Worm (Caenorhabditis elegans): ENCODE results near the gene F47B10.4.
A peak's percentile ranks its signal among the peaks of the same experiment; 100 is the strongest.

Gene F47B10.4

DNA sequence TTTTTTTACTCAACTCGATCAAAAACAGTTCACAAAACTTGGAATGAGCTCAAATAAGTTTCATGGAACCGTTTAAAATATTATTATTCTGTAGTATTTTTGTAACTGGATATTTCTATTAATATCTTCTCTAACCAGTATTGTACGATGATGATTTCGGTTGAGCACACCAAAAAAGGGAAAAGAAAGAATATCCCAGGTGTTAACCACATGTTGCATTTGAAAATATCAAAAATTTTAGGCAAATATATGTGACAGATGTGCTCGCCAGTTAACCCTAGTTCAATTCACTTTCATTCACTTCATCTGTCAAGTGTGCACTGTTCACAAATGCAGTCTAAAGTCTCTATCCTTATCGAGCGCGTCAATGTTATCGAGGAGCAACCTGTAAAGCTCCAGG, at the start of gene F47B10.4:
F47B10.4 (plus strand) TSS at position 301 of the 400 bp plus-strand sequence.
- TF ChIP-seq hnd-1 (tag; optimal IDR thresholded peaks at IDR 0.05) (no peak), F13C5.2 (tag; optimal IDR thresholded peaks at IDR 0.05) (no peak), aly-1 (tag; optimal IDR thresholded peaks at IDR 0.05) (no peak), tra-4 (tag; optimal IDR thresholded peaks at IDR 0.05) (no peak), B0310.2 (tag; optimal IDR thresholded peaks at IDR 0.05) (no peak), tbx-37 (GFP tag; conservative IDR thresholded peaks at IDR 0.05) (no peak), sea-1 (GFP tag; conservative IDR thresholded peaks at IDR 0.05) (no peak), pes-1 (GFP tag; IDR thresholded peaks at IDR 0.05) (no peak), hmbx-1 (tag; optimal IDR thresholded peaks at IDR 0.05) (no peak), ceh-36 (tag; optimal IDR thresholded peaks at IDR 0.05) (no peak), flt-1 (GFP tag; IDR thresholded peaks at IDR 0.05) (no peak), ets-7 (tag; optimal IDR thresholded peaks at IDR 0.05) (no peak), scrt-1 (GFP tag; IDR thresholded peaks at IDR 0.05) (no peak)

DNA sequence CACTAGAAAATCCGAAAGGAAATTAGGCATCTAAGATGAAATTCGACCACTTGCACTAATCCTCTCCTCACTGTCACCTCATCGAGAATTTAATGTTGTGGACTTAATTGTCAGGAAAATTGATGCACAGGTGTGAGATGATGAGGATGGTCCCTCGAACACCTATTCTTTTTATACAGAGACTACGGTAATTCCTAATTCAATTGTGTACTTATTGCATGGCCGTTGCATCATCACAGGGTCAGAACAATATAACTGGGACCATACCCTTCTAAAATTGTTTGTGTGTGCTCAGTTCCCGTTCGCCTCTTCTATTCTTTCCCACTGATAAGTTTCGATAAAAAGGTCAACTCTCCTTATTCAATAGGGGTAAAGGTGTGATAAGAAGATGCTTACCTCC, 46.9 kb upstream of the F47B10.4 start:
- TF ChIP-seq B0310.2 (tag; optimal IDR thresholded peaks at IDR 0.05): no peak
- TF ChIP-seq tbx-11 (GFP tag; IDR thresholded peaks at IDR 0.05): no peak
- no peak for TF ChIP-seq tra-4 (tag; optimal IDR thresholded peaks at IDR 0.05)
- no peak for TF ChIP-seq ceh-13 (GFP tag; optimal IDR thresholded peaks at IDR 0.05)
- TF ChIP-seq pes-1 (GFP tag; IDR thresholded peaks at IDR 0.05): 0 out of 2 replicates have a peak, but pooled peaks have one; percentile 35
- TF ChIP-seq ama-1 (optimal IDR thresholded peaks at IDR 0.05): no peak
- TF ChIP-seq aly-1 (tag; optimal IDR thresholded peaks at IDR 0.05): no peak
- no peak for TF ChIP-seq flt-1 (GFP tag; IDR thresholded peaks at IDR 0.05)
- peak; percentile 43 for TF ChIP-seq ceh-36 (tag; optimal IDR thresholded peaks at IDR 0.05)
- TF ChIP-seq hmbx-1 (tag; optimal IDR thresholded peaks at IDR 0.05): no peak
- TF ChIP-seq ets-7 (tag; optimal IDR thresholded peaks at IDR 0.05): no peak

DNA sequence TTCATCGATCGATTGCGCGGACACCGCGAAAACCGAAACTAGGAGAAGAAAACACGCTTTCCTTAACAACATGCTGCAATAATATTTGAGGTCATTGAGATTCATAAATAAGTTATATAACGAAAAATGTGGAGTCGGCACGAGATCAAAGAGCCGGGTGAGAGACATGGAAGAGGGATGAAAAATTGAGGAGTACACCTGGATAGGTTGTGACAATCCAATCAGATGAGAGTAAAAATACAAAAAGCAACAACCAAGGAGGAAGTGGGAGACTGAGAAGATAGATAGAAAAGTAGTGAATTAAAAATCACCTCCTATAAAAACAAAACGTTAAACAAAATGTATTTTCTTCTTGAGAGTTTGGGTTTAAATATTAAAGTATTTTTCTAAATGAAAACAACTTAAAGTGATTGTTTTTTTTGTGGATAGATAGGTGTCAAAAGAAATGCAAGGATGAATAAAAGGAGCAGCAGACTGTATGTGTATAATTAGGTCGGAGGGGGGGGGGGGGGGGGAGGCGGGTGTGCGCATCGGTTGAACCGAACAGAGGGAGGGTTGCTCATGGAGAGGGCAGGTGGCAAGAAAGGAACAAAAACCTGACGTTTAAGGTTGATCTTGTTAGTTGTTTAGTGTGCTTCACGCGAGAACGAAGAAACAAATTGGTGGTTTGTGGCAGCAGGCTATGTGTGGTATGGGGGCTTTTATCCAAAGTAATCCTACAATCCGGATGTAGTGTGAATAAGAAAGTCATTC, 46.3 kb upstream of the F47B10.4 start, which contains the start of gene C05A9.2:
C05A9.2 (minus strand) TSS at position 73 of the 753 bp plus-strand sequence.
- TF ChIP-seq tbx-11 (GFP tag; IDR thresholded peaks at IDR 0.05) (no peak), scrt-1 (GFP tag; IDR thresholded peaks at IDR 0.05) (no peak), tbx-37 (GFP tag; conservative IDR thresholded peaks at IDR 0.05) (no peak), ceh-36 (tag; optimal IDR thresholded peaks at IDR 0.05) (peak; percentile 19)

DNA sequence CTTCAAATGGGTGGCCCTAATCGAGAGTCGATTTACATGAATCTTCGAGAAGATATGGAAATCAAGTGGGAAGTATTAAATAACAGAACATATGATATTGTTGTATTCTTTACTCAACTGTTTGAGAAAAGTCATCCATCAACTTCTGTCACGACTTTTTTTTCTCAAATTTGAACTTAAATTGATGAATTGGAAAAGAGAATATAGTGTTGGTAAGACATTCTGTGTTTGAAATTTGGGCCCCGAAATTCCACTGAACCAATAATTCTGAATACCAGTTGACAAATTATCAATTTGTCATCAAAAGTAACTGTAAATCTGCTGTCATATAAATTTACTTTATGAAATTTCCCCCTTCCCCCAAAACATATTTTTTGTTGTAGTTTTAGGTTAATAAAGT, 44.2 kb upstream of the F47B10.4 start:
- TF ChIP-seq sea-1 (GFP tag; conservative IDR thresholded peaks at IDR 0.05): no peak
- no peak for TF ChIP-seq tbx-11 (GFP tag; IDR thresholded peaks at IDR 0.05)
- no peak for TF ChIP-seq aly-1 (tag; optimal IDR thresholded peaks at IDR 0.05)
- no peak for TF ChIP-seq ets-7 (tag; optimal IDR thresholded peaks at IDR 0.05)
- no peak for TF ChIP-seq hnd-1 (tag; optimal IDR thresholded peaks at IDR 0.05)
- no peak for TF ChIP-seq tra-4 (tag; optimal IDR thresholded peaks at IDR 0.05)

DNA sequence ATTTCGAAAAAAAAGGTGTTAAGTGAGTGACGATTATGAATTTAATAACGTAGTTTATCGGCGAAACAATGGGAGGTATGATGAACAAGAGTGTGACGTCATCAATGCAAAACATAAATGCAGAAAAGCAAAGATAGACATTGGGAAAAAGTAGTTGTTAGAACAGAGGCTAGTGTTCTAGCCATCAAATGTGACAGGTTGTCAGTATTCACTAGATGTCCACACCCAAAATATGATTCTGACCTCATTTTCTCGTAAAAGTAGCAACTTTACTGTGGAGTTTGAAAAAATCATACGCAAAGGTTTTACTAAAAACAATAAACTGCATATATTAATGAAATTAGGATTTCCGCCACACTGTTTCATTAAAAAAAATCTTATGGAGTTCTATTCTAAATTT, 39.9 kb upstream of the F47B10.4 start:
- no peak for TF ChIP-seq tra-4 (tag; optimal IDR thresholded peaks at IDR 0.05)
- TF ChIP-seq tbx-11 (GFP tag; IDR thresholded peaks at IDR 0.05): no peak
- TF ChIP-seq ama-1 (optimal IDR thresholded peaks at IDR 0.05): no peak
- no peak for TF ChIP-seq flt-1 (GFP tag; IDR thresholded peaks at IDR 0.05)
- no peak for TF ChIP-seq sea-1 (GFP tag; conservative IDR thresholded peaks at IDR 0.05)
- TF ChIP-seq F13C5.2 (tag; optimal IDR thresholded peaks at IDR 0.05): no peak
- no peak for TF ChIP-seq hmg-4 (GFP tag; optimal IDR thresholded peaks at IDR 0.05)
- TF ChIP-seq hnd-1 (tag; optimal IDR thresholded peaks at IDR 0.05): no peak
- TF ChIP-seq scrt-1 (GFP tag; IDR thresholded peaks at IDR 0.05): no peak
- no peak for TF ChIP-seq ceh-13 (GFP tag; optimal IDR thresholded peaks at IDR 0.05)
- no peak for TF ChIP-seq pes-1 (GFP tag; IDR thresholded peaks at IDR 0.05)
- TF ChIP-seq hmbx-1 (tag; optimal IDR thresholded peaks at IDR 0.05): no peak
- TF ChIP-seq ets-7 (tag; optimal IDR thresholded peaks at IDR 0.05): no peak
- TF ChIP-seq ceh-36 (tag; optimal IDR thresholded peaks at IDR 0.05): no peak
- TF ChIP-seq B0310.2 (tag; optimal IDR thresholded peaks at IDR 0.05): no peak
- no peak for TF ChIP-seq tbx-37 (GFP tag; conservative IDR thresholded peaks at IDR 0.05)
- TF ChIP-seq aly-1 (tag; optimal IDR thresholded peaks at IDR 0.05): no peak

DNA sequence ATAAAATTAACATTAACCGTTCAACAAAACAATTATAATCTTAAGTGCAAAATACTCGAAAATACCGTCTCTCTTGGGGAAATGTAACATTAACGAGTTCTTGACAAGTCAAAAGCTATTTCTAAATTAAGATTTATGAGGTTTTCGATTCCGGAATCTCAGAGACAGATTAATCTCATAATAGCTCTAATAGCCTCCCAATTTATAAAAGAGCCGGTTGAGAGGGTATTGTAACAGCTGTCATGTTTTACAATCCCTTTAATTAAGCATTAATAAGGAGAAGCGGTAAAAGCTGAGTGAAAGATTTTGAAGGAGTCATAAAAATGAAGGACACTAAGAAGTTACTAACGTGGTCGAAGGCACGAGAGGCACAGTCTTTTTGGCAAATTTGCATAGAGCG, 39.3 kb upstream of the F47B10.4 start:
- TF ChIP-seq pes-1 (GFP tag; IDR thresholded peaks at IDR 0.05): no peak
- TF ChIP-seq sea-1 (GFP tag; conservative IDR thresholded peaks at IDR 0.05): no peak
- TF ChIP-seq aly-1 (tag; optimal IDR thresholded peaks at IDR 0.05): no peak
- TF ChIP-seq tbx-11 (GFP tag; IDR thresholded peaks at IDR 0.05): no peak
- no peak for TF ChIP-seq hmg-4 (GFP tag; optimal IDR thresholded peaks at IDR 0.05)
- TF ChIP-seq ceh-36 (tag; optimal IDR thresholded peaks at IDR 0.05): no peak
- TF ChIP-seq ama-1 (optimal IDR thresholded peaks at IDR 0.05): no peak
- no peak for TF ChIP-seq hmbx-1 (tag; optimal IDR thresholded peaks at IDR 0.05)
- no peak for TF ChIP-seq ets-7 (tag; optimal IDR thresholded peaks at IDR 0.05)
- TF ChIP-seq F13C5.2 (tag; optimal IDR thresholded peaks at IDR 0.05): no peak
- no peak for TF ChIP-seq tra-4 (tag; optimal IDR thresholded peaks at IDR 0.05)
- no peak for TF ChIP-seq scrt-1 (GFP tag; IDR thresholded peaks at IDR 0.05)
- no peak for TF ChIP-seq ceh-13 (GFP tag; optimal IDR thresholded peaks at IDR 0.05)
- TF ChIP-seq flt-1 (GFP tag; IDR thresholded peaks at IDR 0.05): no peak
- TF ChIP-seq tbx-37 (GFP tag; conservative IDR thresholded peaks at IDR 0.05): no peak
- TF ChIP-seq hnd-1 (tag; optimal IDR thresholded peaks at IDR 0.05): no peak
- TF ChIP-seq B0310.2 (tag; optimal IDR thresholded peaks at IDR 0.05): no peak

DNA sequence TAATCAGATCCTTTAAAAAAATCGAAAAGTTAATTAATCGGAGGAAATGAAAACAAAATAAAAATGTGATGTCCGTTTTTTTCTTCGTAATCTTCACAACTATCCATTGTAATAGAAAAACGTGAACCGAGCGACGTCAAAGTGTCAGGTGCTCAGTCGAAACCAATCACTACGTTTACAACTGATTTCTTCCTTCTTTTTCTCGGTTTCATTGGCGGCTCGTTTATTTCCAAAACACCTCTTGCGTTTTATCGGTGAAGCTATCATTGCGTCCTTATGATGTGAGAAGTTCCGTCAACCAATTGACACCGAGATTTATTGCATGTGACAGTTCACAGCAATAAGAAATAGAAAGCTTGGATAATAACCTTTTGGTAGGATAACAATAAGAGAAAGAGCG, 37.8 kb upstream of the F47B10.4 start:
- TF ChIP-seq flt-1 (GFP tag; IDR thresholded peaks at IDR 0.05) (no peak), ceh-13 (GFP tag; optimal IDR thresholded peaks at IDR 0.05) (no peak), B0310.2 (tag; optimal IDR thresholded peaks at IDR 0.05) (no peak), ceh-36 (tag; optimal IDR thresholded peaks at IDR 0.05) (no peak), scrt-1 (GFP tag; IDR thresholded peaks at IDR 0.05) (no peak)

DNA sequence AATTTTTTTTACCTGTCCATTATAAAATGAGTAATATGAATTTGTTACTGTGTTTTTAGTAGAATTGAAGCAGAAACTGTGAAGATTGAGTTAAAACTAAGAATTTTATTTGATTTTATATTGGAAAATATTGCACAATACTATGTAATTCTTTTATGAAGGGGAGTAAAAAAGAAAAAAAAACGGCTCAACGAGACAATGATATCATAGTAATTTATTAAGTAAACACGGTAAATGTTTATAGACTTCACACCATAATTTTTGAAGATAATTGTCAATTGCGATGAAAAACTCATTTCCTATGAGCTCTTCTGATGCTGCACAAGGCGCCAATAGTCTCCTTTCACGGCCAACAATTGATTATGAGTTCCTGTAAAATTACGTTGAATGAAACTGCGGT, 31.9 kb upstream of the F47B10.4 start, which contains the start of gene pgp-5:
pgp-5 (minus strand) TSS at position 87 of the 400 bp plus-strand sequence.
- TF ChIP-seq hmg-4 (GFP tag; optimal IDR thresholded peaks at IDR 0.05) (no peak), F13C5.2 (tag; optimal IDR thresholded peaks at IDR 0.05) (no peak), ceh-13 (GFP tag; optimal IDR thresholded peaks at IDR 0.05) (no peak), pes-1 (GFP tag; IDR thresholded peaks at IDR 0.05) (no peak), tra-4 (tag; optimal IDR thresholded peaks at IDR 0.05) (no peak), ceh-36 (tag; optimal IDR thresholded peaks at IDR 0.05) (no peak), B0310.2 (tag; optimal IDR thresholded peaks at IDR 0.05) (no peak), tbx-11 (GFP tag; IDR thresholded peaks at IDR 0.05) (no peak), tbx-37 (GFP tag; conservative IDR thresholded peaks at IDR 0.05) (no peak), sea-1 (GFP tag; conservative IDR thresholded peaks at IDR 0.05) (no peak), flt-1 (GFP tag; IDR thresholded peaks at IDR 0.05) (no peak), ama-1 (optimal IDR thresholded peaks at IDR 0.05) (no peak), hnd-1 (tag; optimal IDR thresholded peaks at IDR 0.05) (no peak), hmbx-1 (tag; optimal IDR thresholded peaks at IDR 0.05) (no peak), scrt-1 (GFP tag; IDR thresholded peaks at IDR 0.05) (no peak), ets-7 (tag; optimal IDR thresholded peaks at IDR 0.05) (no peak), aly-1 (tag; optimal IDR thresholded peaks at IDR 0.05) (no peak)
